Fruit fly (Drosophila melanogaster) whole organism, pupa: ENCODE results near the gene Fpgs1.
A peak's percentile ranks its signal among the peaks of the same experiment; 100 is the strongest.

Experiments used
- CG10348 ChIP-seq: fragments of 200-800 bp; sonication (Bioruptor generic); IDR thresholded peaks from 2 replicates; pipeline ENCODE4 v1.3.6; 2022; ENCODE audit warnings: missing biosample characterization, missing genetic modification characterization
- CG12605 ChIP-seq: fragments of 200-800 bp; sonication (Bioruptor generic); IDR thresholded peaks from 2 replicates; pipeline ENCODE4 v1.3.6; 2022; ENCODE audit warnings: missing biosample characterization, missing genetic modification characterization
- CG14655 ChIP-seq: fragments of 200-800 bp; sonication (Bioruptor generic); optimal IDR thresholded peaks from 3 replicates; lab custom pipeline; 2017; ENCODE audit warnings: mild to moderate bottlenecking, missing biosample characterization, missing genetic modification reagents, missing genetic modification characterization
- CG17806 ChIP-seq: fragments of 200-800 bp; sonication (Bioruptor generic); optimal IDR thresholded peaks from 2 replicates; lab custom pipeline; 2018; ENCODE audit warnings: missing biosample characterization, mild to moderate bottlenecking, missing genetic modification characterization, moderate library complexity
- CG34367 ChIP-seq: fragments of 200-800 bp; sonication (Bioruptor generic); optimal IDR thresholded peaks from 2 replicates; lab custom pipeline; 2018; ENCODE audit warnings: missing biosample characterization, mild to moderate bottlenecking, missing genetic modification characterization
- CG8301 ChIP-seq: fragments of 200-800 bp; sonication (Bioruptor generic); optimal IDR thresholded peaks from 2 replicates; lab custom pipeline; 2018; ENCODE audit warnings: missing biosample characterization, mild to moderate bottlenecking, missing genetic modification characterization
- EcR ChIP-seq: fragments of 200-800 bp; sonication (Bioruptor generic); optimal IDR thresholded peaks from 3 replicates; lab custom pipeline; 2019; ENCODE audit warnings: missing biosample characterization, missing genetic modification characterization, mild to moderate bottlenecking, moderate library complexity, missing genetic modification reagents
- Ets98B ChIP-seq: fragments of 200-800 bp; sonication (Bioruptor generic); IDR thresholded peaks from 2 replicates; pipeline ENCODE4 v1.3.6; 2022; ENCODE audit warnings: missing biosample characterization, missing genetic modification characterization
- Pif1A ChIP-seq: fragments of 200-800 bp; sonication (Bioruptor generic); optimal IDR thresholded peaks from 3 replicates; lab custom pipeline; 2016; ENCODE audit warnings: missing biosample characterization, missing genetic modification characterization
- Pif1B ChIP-seq: fragments of 200-800 bp; sonication (Bioruptor generic); optimal IDR thresholded peaks from 3 replicates; lab custom pipeline; 2016; ENCODE audit warnings: missing biosample characterization, missing genetic modification characterization
- Snoo ChIP-seq: fragments of 200-800 bp; sonication (Bioruptor generic); optimal IDR thresholded peaks from 3 replicates; lab custom pipeline; 2017; ENCODE audit warnings: missing biosample characterization, mild to moderate bottlenecking, missing genetic modification characterization, inconsistent platforms
- fd96Ca ChIP-seq: fragments of 200-800 bp; sonication (Bioruptor generic); IDR thresholded peaks from 3 replicates; pipeline ENCODE4 v1.3.6; 2022; ENCODE audit warnings: missing biosample characterization, missing genetic modification characterization
- gl ChIP-seq: fragments of 200-800 bp; sonication (Bioruptor generic); optimal IDR thresholded peaks from 2 replicates; lab custom pipeline; 2018; ENCODE audit warnings: missing biosample characterization, mild to moderate bottlenecking, missing genetic modification characterization

DNA sequence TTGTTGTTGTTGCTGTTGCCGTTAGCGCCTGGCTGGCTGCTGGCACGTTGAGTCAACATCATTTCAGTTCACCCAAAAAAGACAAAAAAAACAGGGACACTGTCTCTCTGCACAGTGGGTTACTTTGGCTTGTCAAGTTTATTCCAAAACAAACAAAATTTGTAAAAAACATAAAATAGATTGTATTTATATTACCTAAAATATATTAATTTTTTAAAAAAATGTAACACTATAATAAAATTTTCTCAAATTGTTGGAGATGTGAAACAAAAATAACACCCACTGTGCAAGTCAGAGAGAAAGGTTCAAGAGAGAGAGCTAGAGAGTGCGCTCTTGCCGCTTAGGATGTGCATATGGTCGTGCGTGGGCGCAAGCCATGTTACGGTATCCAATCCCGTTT is 44.0 kb upstream of the Fpgs1 start:
- peak; percentile 57 for TF ChIP-seq Pif1A
- TF ChIP-seq CG34367 (tag; lab: Kevin White, UChicago), result peak; percentile 57
- TF ChIP-seq CG17806 (tag; lab: Kevin White, UChicago), result peak; percentile 71
- TF ChIP-seq Ets98B (GFP tag; lab: Robert Waterston, UW), result peak; percentile 71
- TF ChIP-seq CG14655 (GFP tag; lab: Kevin White, UChicago), result peak; percentile 72
- TF ChIP-seq CG8301, result peak; percentile 66
- TF ChIP-seq CG10348 (GFP tag; lab: Robert Waterston, UW), result 0 out of 2 replicates have a peak, but pooled peaks have one; percentile 35
- TF ChIP-seq Snoo (tag; lab: Kevin White, UChicago), result peak; percentile 53
- TF ChIP-seq Pif1B (GFP tag; lab: Kevin White, UChicago), result peak; percentile 65
- TF ChIP-seq gl, result no peak
- peak; percentile 80 for TF ChIP-seq CG12605 (GFP tag; lab: Robert Waterston, UW)
- TF ChIP-seq EcR, result no peak
- TF ChIP-seq fd96Ca (GFP tag; lab: Robert Waterston, UW), result peak; percentile 50; the same call in 2 of the 3 replicates
